Worm (Caenorhabditis elegans): Measurements from ENCODE around the gene Y57G7A.5.

Y57G7A.5 gene

DNA sequence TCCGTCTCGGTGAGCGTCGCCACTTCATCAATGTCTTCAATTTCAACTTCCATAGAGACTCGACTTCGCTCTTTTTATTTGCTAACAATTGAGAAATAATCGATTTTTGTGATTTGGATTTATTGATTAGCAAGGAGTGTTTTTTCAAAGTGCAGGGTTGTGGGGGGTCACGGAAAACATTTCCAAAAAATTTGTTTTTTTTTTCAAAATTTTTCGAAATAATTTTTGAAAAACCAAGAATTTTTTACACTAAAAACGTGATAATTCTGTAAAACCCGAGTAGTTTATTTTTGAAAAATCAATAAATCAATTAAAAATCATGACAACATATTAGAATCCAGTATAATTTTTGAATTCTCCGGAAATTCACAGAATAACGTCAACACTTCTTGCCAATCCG is at the start of gene Y57G7A.5:
Gene Y57G7A.5, minus strand, starts transcription at position 101 of the 400 bp plus-strand sequence.
- TF ChIP-seq arid-1 (GFP tag; conservative IDR thresholded peaks at IDR 0.05) (no peak), ces-1 (GFP tag; optimal IDR thresholded peaks at IDR 0.05) (no peak), F37D6.2 (tag; optimal IDR thresholded peaks at IDR 0.05) (no peak), mep-1 (tag; optimal IDR thresholded peaks at IDR 0.05) (no peak), mdl-1 (tag; optimal IDR thresholded peaks at IDR 0.05) (no peak), lim-7 (GFP tag; IDR thresholded peaks at IDR 0.05) (no peak), php-3 (GFP tag; IDR thresholded peaks at IDR 0.05) (no peak), snpc-4 (tag; optimal IDR thresholded peaks at IDR 0.05) (no peak), egl-27 (tag; optimal IDR thresholded peaks at IDR 0.05) (no peak), T20F7.1 (GFP tag; optimal IDR thresholded peaks at IDR 0.05) (no peak), rbr-2 (tag; optimal IDR thresholded peaks at IDR 0.05) (no peak)

DNA sequence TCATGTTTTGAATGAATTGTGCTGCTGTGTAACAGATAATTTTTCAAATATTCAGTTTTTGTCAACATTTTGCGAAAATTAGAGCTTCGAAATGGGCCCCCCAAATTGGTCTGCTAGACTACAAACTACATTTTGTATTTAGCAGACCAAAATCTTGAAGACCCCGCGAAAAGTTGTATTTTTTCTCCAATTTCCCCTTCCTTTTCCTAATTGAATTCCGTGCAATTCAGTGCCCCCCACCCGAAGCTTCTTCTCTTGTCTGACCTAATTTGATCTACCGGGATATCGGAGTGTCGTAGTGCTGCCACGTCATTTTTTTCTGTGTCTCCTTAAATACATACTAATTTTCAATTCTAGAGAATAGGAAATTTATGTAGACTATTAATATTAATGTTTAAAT is 48.7 kb upstream of the Y57G7A.5 start:
- TF ChIP-seq ceh-82 (tag; optimal IDR thresholded peaks at IDR 0.05) (no peak), ces-1 (GFP tag; optimal IDR thresholded peaks at IDR 0.05) (peak; percentile 9)

DNA sequence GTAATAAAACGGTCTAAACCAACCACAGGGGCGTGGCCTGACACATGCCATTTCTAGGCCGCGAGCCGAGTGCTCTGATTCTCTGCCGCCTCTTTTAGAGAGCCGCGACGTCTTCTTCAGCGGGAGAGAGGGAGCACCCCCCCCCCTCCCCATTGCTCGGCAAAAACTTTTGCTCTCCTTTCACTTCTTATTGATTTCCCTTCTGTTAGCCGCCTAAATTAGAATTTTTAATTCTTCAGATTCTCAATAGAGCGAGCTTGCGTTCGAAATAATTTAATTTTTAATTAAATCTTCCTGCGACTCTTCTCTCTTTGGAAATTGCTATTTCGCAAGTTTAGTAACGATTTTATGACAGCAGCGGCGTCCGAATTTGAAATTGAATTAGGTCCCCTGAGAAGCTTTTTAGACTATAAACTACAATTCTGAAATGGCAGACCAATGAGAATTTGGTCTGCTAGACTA is 47.9 kb upstream of the Y57G7A.5 start:
- TF ChIP-seq attf-4 (tag; optimal IDR thresholded peaks at IDR 0.05) = no peak
- TF ChIP-seq daf-8 (GFP tag; IDR thresholded peaks at IDR 0.05) = no peak
- no peak for TF ChIP-seq mxl-3 (GFP tag; optimal IDR thresholded peaks at IDR 0.05)
- TF ChIP-seq pqm-1 (tag; optimal IDR thresholded peaks at IDR 0.05) = no peak
- no peak for TF ChIP-seq mdl-1 (tag; optimal IDR thresholded peaks at IDR 0.05)
- no peak for TF ChIP-seq T26A8.4 (GFP tag; IDR thresholded peaks at IDR 0.05)
- no peak for TF ChIP-seq mxl-2 (GFP tag; conservative IDR thresholded peaks at IDR 0.05)
- TF ChIP-seq set-16 (GFP tag; IDR thresholded peaks at IDR 0.05) = peak; percentile 91
- no peak for TF ChIP-seq nhr-237 (tag; optimal IDR thresholded peaks at IDR 0.05)
- TF ChIP-seq nhr-41 (GFP tag; IDR thresholded peaks at IDR 0.05) = no peak
- peak in 1 of 2 experiments; percentile 62 for TF ChIP-seq unc-62 (GFP tag; optimal IDR thresholded peaks at IDR 0.05 in 1 of 2)
- no peak for TF ChIP-seq unc-62 (tag; optimal IDR thresholded peaks at IDR 0.05)
- no peak for TF ChIP-seq ztf-11 (tag; optimal IDR thresholded peaks at IDR 0.05)
- no peak for TF ChIP-seq nhr-10 (tag; optimal IDR thresholded peaks at IDR 0.05)
- TF ChIP-seq jun-1 (tag; optimal IDR thresholded peaks at IDR 0.05) = no peak
- no peak for TF ChIP-seq nhr-77 (tag; optimal IDR thresholded peaks at IDR 0.05)
- peak in 1 of 2 experiments; percentile 1 for TF ChIP-seq daf-16 (GFP tag; optimal IDR thresholded peaks at IDR 0.05)
- TF ChIP-seq daf-16 (tag; optimal IDR thresholded peaks at IDR 0.05) = no peak
- peak; percentile 22 for TF ChIP-seq F37D6.2 (tag; optimal IDR thresholded peaks at IDR 0.05)
- TF ChIP-seq Y5F2A.4 (GFP tag; optimal IDR thresholded peaks at IDR 0.05) = no peak
- TF ChIP-seq ceh-62 (tag; optimal IDR thresholded peaks at IDR 0.05) = no peak
- TF ChIP-seq lin-13 (GFP tag; optimal IDR thresholded peaks at IDR 0.05) = no peak
- TF ChIP-seq tag-97 (GFP tag; IDR thresholded peaks at IDR 0.05) = no peak
- TF ChIP-seq lin-15B (tag; optimal IDR thresholded peaks at IDR 0.05) = no peak
- peak; percentile 37 for TF ChIP-seq hlh-11 (tag; optimal IDR thresholded peaks at IDR 0.05)
- no peak for TF ChIP-seq ceh-28 (tag; optimal IDR thresholded peaks at IDR 0.05)
- no peak for TF ChIP-seq lin-29 (GFP tag; IDR thresholded peaks at IDR 0.05)
- peak; percentile 81 for TF ChIP-seq lin-38 (GFP tag; IDR thresholded peaks at IDR 0.05)
- peak; percentile 26 for TF ChIP-seq dpl-1 (GFP tag; optimal IDR thresholded peaks at IDR 0.05)
- TF ChIP-seq hlh-30 (tag; optimal IDR thresholded peaks at IDR 0.05; ENCODE audit: insufficient read depth) = peak; percentile 19
- TF ChIP-seq dve-1 (tag; optimal IDR thresholded peaks at IDR 0.05; ENCODE audit: insufficient read depth) = peak; percentile 14
- TF ChIP-seq nhr-48 (tag; optimal IDR thresholded peaks at IDR 0.05) = no peak
- no peak for TF ChIP-seq nhr-11 (tag; optimal IDR thresholded peaks at IDR 0.05)
- TF ChIP-seq nhr-25 (tag; optimal IDR thresholded peaks at IDR 0.05; ENCODE audit: borderline replicate concordance, insufficient read depth) = no peak
- TF ChIP-seq lir-3 (tag; optimal IDR thresholded peaks at IDR 0.05) = no peak
- TF ChIP-seq Y48G9A.11 (GFP tag; IDR thresholded peaks at IDR 0.05) = 0 out of 2 replicates have a peak, but pooled peaks have one; percentile 10
- no peak for TF ChIP-seq F26F4.8 (GFP tag; conservative IDR thresholded peaks at IDR 0.05)
- no peak for TF ChIP-seq skn-1 (tag; optimal IDR thresholded peaks at IDR 0.05)
- no peak for TF ChIP-seq lin-39 (tag; optimal IDR thresholded peaks at IDR 0.05)
- peak; percentile 37 for TF ChIP-seq rbr-2 (tag; optimal IDR thresholded peaks at IDR 0.05)
